Fruit fly (Drosophila melanogaster): ENCODE results near the gene p.
A peak's percentile ranks its signal among the peaks of the same experiment; 100 is the strongest.

DNA sequence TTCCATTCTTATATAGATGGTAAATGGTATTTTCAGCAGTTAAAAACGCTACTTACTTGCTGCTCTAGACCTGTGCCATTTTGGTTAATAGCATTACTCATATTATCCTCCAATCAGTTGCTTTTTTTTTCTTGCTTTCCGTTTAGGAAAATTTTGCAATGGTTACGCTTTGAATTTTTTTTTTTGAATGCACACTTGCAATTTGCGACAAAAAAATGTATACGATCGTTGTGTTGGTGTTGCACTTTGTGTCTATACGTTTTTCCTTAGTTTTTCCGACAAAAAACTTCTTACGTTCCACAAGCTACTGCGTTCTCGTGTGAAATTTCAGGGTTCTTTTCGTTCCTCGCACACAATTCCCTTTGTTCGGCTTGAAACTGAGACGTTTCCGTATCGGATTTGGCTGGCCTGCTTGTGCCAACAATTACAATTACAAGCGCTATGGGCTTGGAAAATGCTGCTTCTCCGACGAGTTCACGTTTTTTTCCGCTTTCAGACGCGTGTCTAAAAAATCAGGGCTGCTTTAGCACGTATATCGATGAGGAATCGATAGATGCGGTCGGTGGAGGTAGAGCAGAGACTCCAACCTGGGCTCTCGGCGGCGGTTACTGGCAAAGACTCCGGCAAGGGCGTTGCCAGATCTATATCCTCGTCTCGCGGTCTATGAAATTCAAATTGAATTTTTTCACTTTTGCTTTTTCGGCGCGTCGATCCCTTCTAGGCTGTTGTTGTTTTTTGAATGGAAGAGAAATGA is 10.4 kb downstream of the p start:
- TF ChIP-seq CG5180 (GFP tag; optimal IDR thresholded peaks at IDR 0.05): no peak
- no peak for TF ChIP-seq CG8478 (optimal IDR thresholded peaks at IDR 0.05)
- TF ChIP-seq CG15011 (GFP tag; optimal IDR thresholded peaks at IDR 0.05): no peak
- TF ChIP-seq CG2129 (GFP tag; IDR thresholded peaks at IDR 0.05; ENCODE audit: partially characterized antibody): peak; percentile 59

Data from whole organism, embryonic.